Worm (Caenorhabditis elegans) whole organism, L4/young adult: ENCODE results near the gene sdz-35.

ENCODE experiments used
- W03F9.2 ChIP-seq: fragments of 150-350 bp; optimal IDR thresholded peaks from 2 replicates; lab custom pipeline; 2014; ENCODE audit warnings: missing biosample characterization, missing genetic modification characterization
- dao-5 ChIP-seq: sonication (generic microtip); optimal IDR thresholded peaks from 2 replicates; lab custom pipeline; 2016; ENCODE audit warnings: missing genotype, missing genetic modification characterization, moderate library complexity, missing compliant biosample characterization
- him-1 ChIP-seq: sonication (generic microtip); optimal IDR thresholded peaks from 2 replicates; lab custom pipeline; 2016; ENCODE audit warnings: missing genotype, missing genetic modification reagents, missing genetic modification characterization, missing compliant biosample characterization

- no peak for TF ChIP-seq dao-5 (tag; lab: Kevin White, UChicago)
- no peak for TF ChIP-seq him-1 (tag; lab: Kevin White, UChicago)
- TF ChIP-seq W03F9.2 (tag; lab: Kevin White, UChicago) = no peak
These were observed 14.1 kb upstream of the sdz-35 start, which contains the start of gene ZC239.13 for ce11 chrII:3222686-3223085.
